Worm (Caenorhabditis elegans) whole organism, L2 larva: ENCODE measurements around the gene K01G5.10.

Experiments used
- C34F6.9 ChIP-seq: fragments of 150-350 bp; optimal IDR thresholded peaks from 2 replicates; lab custom pipeline; 2014; ENCODE audit warnings: missing biosample characterization, missing genetic modification characterization
- Y55F3AM.14 ChIP-seq: fragments of 200-800 bp; sonication (Bioruptor generic); optimal IDR thresholded peaks from 2 replicates; lab custom pipeline; 2018; ENCODE audit warnings: mild to moderate bottlenecking, missing genetic modification characterization, missing compliant biosample characterization
- alr-1 ChIP-seq: fragments of 150-350 bp; optimal IDR thresholded peaks from 2 replicates; lab custom pipeline; 2014; ENCODE audit warnings: missing biosample characterization, missing genetic modification characterization
- aly-2 ChIP-seq: fragments of 150-350 bp; optimal IDR thresholded peaks from 2 replicates; lab custom pipeline; 2014; ENCODE audit warnings: missing biosample characterization, missing genetic modification characterization
- ama-1 ChIP-seq: fragments of 150-350 bp; optimal IDR thresholded peaks from 2 replicates; lab custom pipeline; 2018; ENCODE audit warnings: inconsistent platforms
- ceh-16 ChIP-seq: fragments of 150-350 bp; optimal IDR thresholded peaks from 2 replicates; lab custom pipeline; 2014; ENCODE audit warnings: missing biosample characterization, missing genetic modification characterization
- ceh-82 ChIP-seq: fragments of 150-350 bp; optimal IDR thresholded peaks from 2 replicates; lab custom pipeline; 2014; ENCODE audit warnings: missing biosample characterization, missing genetic modification characterization
- crh-2 ChIP-seq: sonication (generic microtip); optimal IDR thresholded peaks from 2 replicates; lab custom pipeline; 2017; ENCODE audit warnings: missing biosample characterization, missing genetic modification characterization
- dmd-4 ChIP-seq: sonication (generic microtip); optimal IDR thresholded peaks from 2 replicates; lab custom pipeline; 2017; ENCODE audit warnings: missing biosample characterization, missing genetic modification characterization
- egl-27 ChIP-seq: sonication (generic microtip); optimal IDR thresholded peaks from 3 replicates; lab custom pipeline; 2017; ENCODE audit warnings: missing biosample characterization, missing genetic modification reagents, missing genetic modification characterization
- elt-1 ChIP-seq: fragments of 150-350 bp; optimal IDR thresholded peaks from 2 replicates; lab custom pipeline; 2014; ENCODE audit warnings: missing biosample characterization, missing genetic modification characterization
- fos-1 ChIP-seq: fragments of 150-350 bp; optimal IDR thresholded peaks from 2 replicates; lab custom pipeline; 2014; ENCODE audit warnings: missing biosample characterization, missing genetic modification characterization
- gmeb-1 ChIP-seq: fragments of 150-350 bp; optimal IDR thresholded peaks from 2 replicates; lab custom pipeline; 2014; ENCODE audit warnings: missing biosample characterization, missing genetic modification characterization
- mab-5 ChIP-seq: fragments of 150-350 bp; optimal IDR thresholded peaks from 2 replicates; lab custom pipeline; 2014; ENCODE audit warnings: missing biosample characterization, missing genetic modification characterization
- mbf-1 ChIP-seq: sonication (generic microtip); optimal IDR thresholded peaks from 2 replicates; lab custom pipeline; 2017; ENCODE audit warnings: missing biosample characterization, missing genetic modification characterization
- nhr-12 ChIP-seq: fragments of 150-350 bp; optimal IDR thresholded peaks from 2 replicates; lab custom pipeline; 2014; ENCODE audit warnings: missing biosample characterization, missing genetic modification characterization
- nhr-23 ChIP-seq: fragments of 150-350 bp; optimal IDR thresholded peaks from 2 replicates; lab custom pipeline; 2014; ENCODE audit warnings: missing biosample characterization, missing genetic modification reagents, missing genetic modification characterization
- nhr-25 ChIP-seq: fragments of 150-350 bp; sonication (generic microtip); optimal IDR thresholded peaks from 3 replicates; lab custom pipeline; 2014; ENCODE audit warnings: missing biosample characterization, missing genetic modification characterization
- nhr-6 ChIP-seq: fragments of 150-350 bp; optimal IDR thresholded peaks from 2 replicates; lab custom pipeline; 2014; ENCODE audit warnings: missing biosample characterization, missing genetic modification characterization
- nhr-77 ChIP-seq: fragments of 150-350 bp; optimal IDR thresholded peaks from 2 replicates; lab custom pipeline; 2014; ENCODE audit warnings: missing biosample characterization, missing genetic modification characterization
- peb-1 ChIP-seq: fragments of 150-350 bp; optimal IDR thresholded peaks from 2 replicates; lab custom pipeline; 2014; ENCODE audit warnings: missing biosample characterization, missing genetic modification characterization
- sem-4 ChIP-seq: fragments of 150-350 bp; optimal IDR thresholded peaks from 2 replicates; lab custom pipeline; 2014; ENCODE audit warnings: missing biosample characterization, missing genetic modification reagents, missing genetic modification characterization
- skn-1 ChIP-seq: sonication (generic microtip); optimal IDR thresholded peaks from 2 replicates; lab custom pipeline; 2017; ENCODE audit warnings: missing biosample characterization, missing genetic modification characterization
- sma-3 ChIP-seq: sonication (generic microtip); optimal IDR thresholded peaks from 2 replicates; lab custom pipeline; 2016; ENCODE audit warnings: missing genetic modification reagents, missing genetic modification characterization, missing compliant biosample characterization
- sma-9 ChIP-seq, 2 experiments: fragments of 150-350 bp in 1 of 2; sonication (generic microtip) in 1 of 2; optimal IDR thresholded peaks; 2 replicates each; lab custom pipeline; 2014 to 2016; ENCODE audit warnings: missing genetic modification characterization in 2 of 2, mild to moderate bottlenecking in 1 of 2, missing biosample characterization in 1 of 2, missing compliant biosample characterization in 1 of 2, missing genetic modification reagents in 1 of 2, moderate library complexity in 1 of 2
- snpc-4 ChIP-seq: fragments of 150-350 bp; optimal IDR thresholded peaks from 2 replicates; lab custom pipeline; 2014; ENCODE audit warnings: missing biosample characterization, missing genetic modification characterization
- unc-55 ChIP-seq: fragments of 150-350 bp; sonication (generic microtip); optimal IDR thresholded peaks from 3 replicates; lab custom pipeline; 2014; ENCODE audit warnings: missing biosample characterization, missing genetic modification reagents, missing genetic modification characterization
- unc-62 ChIP-seq: fragments of 150-350 bp; optimal IDR thresholded peaks from 2 replicates; lab custom pipeline; 2014; ENCODE audit warnings: missing biosample characterization, missing genetic modification reagents, missing genetic modification characterization
- ztf-1 ChIP-seq: fragments of 200-800 bp; sonication (Bioruptor generic); conservative IDR thresholded peaks from 2 replicates; pipeline ENCODE4 v1.3.6; 2022; ENCODE audit warnings: missing genetic modification characterization, missing compliant biosample characterization
- ztf-11 ChIP-seq: sonication (generic microtip); optimal IDR thresholded peaks from 2 replicates; lab custom pipeline; 2017; ENCODE audit warnings: missing biosample characterization, missing genetic modification characterization
- ztf-4 ChIP-seq: fragments of 150-350 bp; optimal IDR thresholded peaks from 2 replicates; lab custom pipeline; 2014; ENCODE audit warnings: missing biosample characterization, missing genetic modification characterization

Gene K01G5.10

ce11 chrIII:10739455-10739854 lies 18.9 kb downstream of the K01G5.10 start, which contains the start of gene smap-1:
Gene smap-1, minus strand, starts transcription at chrIII:10739792.
- TF ChIP-seq nhr-12 (tag; lab: Kevin White, UChicago) (no peak), gmeb-1 (tag; lab: Kevin White, UChicago) (no peak), nhr-77 (tag; lab: Kevin White, UChicago) (no peak), mab-5 (tag; lab: Kevin White, UChicago) (no peak), ztf-1 (GFP tag; lab: Robert Waterston, UW) (no peak), nhr-23 (tag; lab: Kevin White, UChicago) (no peak), crh-2 (no peak), fos-1 (tag; lab: Kevin White, UChicago) (no peak)

ce11 chrIII:10738081-10738480 lies 20.2 kb downstream of the K01G5.10 start:
- TF ChIP-seq ztf-4 (tag; lab: Kevin White, UChicago) (no peak), mbf-1 (no peak), Y55F3AM.14 (no peak), snpc-4 (no peak), nhr-77 (tag; lab: Kevin White, UChicago) (no peak), peb-1 (no peak)

- TF ChIP-seq nhr-77 (tag; lab: Kevin White, UChicago) (no peak), ztf-11 (no peak), crh-2 (no peak), egl-27 (tag; lab: Kevin White, UChicago) (no peak), sma-3 (GFP tag; lab: Kevin White, UChicago) (peak; percentile 9), nhr-25 (peak; percentile 8)
Observed at ce11 chrIII:10736322-10736985, 21.9 kb downstream of the K01G5.10 start.

ce11 chrIII:10734511-10735233 lies 23.6 kb downstream of the K01G5.10 start:
- peak; percentile 9 for TF ChIP-seq sma-9 (GFP tag; optimal IDR thresholded peaks at IDR 0.05; lab: Kevin White, UChicago)
- TF ChIP-seq sma-9 (tag; optimal IDR thresholded peaks at IDR 0.05; lab: Kevin White, UChicago): no peak
- no peak for TF ChIP-seq ztf-11

- no peak for TF ChIP-seq dmd-4 (tag; lab: Kevin White, UChicago)
- TF ChIP-seq unc-62: no peak
- TF ChIP-seq nhr-12 (tag; lab: Kevin White, UChicago): no peak
- no peak for TF ChIP-seq unc-55 (GFP tag; lab: Kevin White, UChicago)
- TF ChIP-seq ceh-82 (tag; lab: Kevin White, UChicago): no peak
- no peak for TF ChIP-seq C34F6.9 (tag; lab: Kevin White, UChicago)
- TF ChIP-seq nhr-6 (tag; lab: Kevin White, UChicago): no peak
- TF ChIP-seq Y55F3AM.14: no peak
Observed at ce11 chrIII:10733300-10733699, 25.0 kb downstream of the K01G5.10 start.

- TF ChIP-seq gmeb-1 (tag; lab: Kevin White, UChicago) (no peak), alr-1 (tag; lab: Kevin White, UChicago) (no peak), unc-62 (no peak), elt-1 (tag; lab: Kevin White, UChicago) (no peak), C34F6.9 (tag; lab: Kevin White, UChicago) (no peak), sem-4 (tag; lab: Kevin White, UChicago) (no peak), unc-55 (GFP tag; lab: Kevin White, UChicago) (no peak), ama-1 (no peak), ztf-1 (GFP tag; lab: Robert Waterston, UW) (no peak), ceh-16 (tag; lab: Kevin White, UChicago) (no peak), skn-1 (tag; lab: Kevin White, UChicago) (no peak), aly-2 (tag; lab: Kevin White, UChicago) (no peak), egl-27 (tag; lab: Kevin White, UChicago) (no peak)
Observed at ce11 chrIII:10730510-10730909, 27.8 kb downstream of the K01G5.10 start, which contains the start of gene tat-3. Gene tat-3, minus strand, starts transcription at chrIII:10730705.
